Fruit fly (Drosophila melanogaster) whole organism, prepupa: ENCODE measurements around the gene CG44141.
A peak's percentile ranks its signal among the peaks of the same experiment; 100 is the strongest.

Experiments
- CG6808 ChIP-seq: fragments of 200-800 bp; sonication (Bioruptor generic); optimal IDR thresholded peaks from 3 replicates; lab custom pipeline; 2017; ENCODE audit warnings: missing biosample characterization, missing genetic modification characterization, mild to moderate bottlenecking, moderate library complexity, missing genetic modification reagents
- OdsH ChIP-seq: fragments of 200-800 bp; sonication (Bioruptor generic); optimal IDR thresholded peaks from 3 replicates; lab custom pipeline; 2016; ENCODE audit warnings: missing biosample characterization, missing genetic modification characterization
- pdm3 ChIP-seq: fragments of 200-800 bp; sonication (Bioruptor generic); optimal IDR thresholded peaks from 3 replicates; lab custom pipeline; 2016; ENCODE audit warnings: missing biosample characterization, missing genetic modification characterization
- svp ChIP-seq: fragments of 200-800 bp; sonication (Bioruptor generic); peaks from one replicate; lab custom pipeline; 2016; ENCODE audit warnings: missing biosample characterization, missing genetic modification characterization
- vri ChIP-seq: fragments of 200-800 bp; sonication (Bioruptor generic); optimal IDR thresholded peaks from 3 replicates; lab custom pipeline; 2016; ENCODE audit warnings: missing biosample characterization, mild to moderate bottlenecking, missing genetic modification characterization

CG44141 gene

DNA sequence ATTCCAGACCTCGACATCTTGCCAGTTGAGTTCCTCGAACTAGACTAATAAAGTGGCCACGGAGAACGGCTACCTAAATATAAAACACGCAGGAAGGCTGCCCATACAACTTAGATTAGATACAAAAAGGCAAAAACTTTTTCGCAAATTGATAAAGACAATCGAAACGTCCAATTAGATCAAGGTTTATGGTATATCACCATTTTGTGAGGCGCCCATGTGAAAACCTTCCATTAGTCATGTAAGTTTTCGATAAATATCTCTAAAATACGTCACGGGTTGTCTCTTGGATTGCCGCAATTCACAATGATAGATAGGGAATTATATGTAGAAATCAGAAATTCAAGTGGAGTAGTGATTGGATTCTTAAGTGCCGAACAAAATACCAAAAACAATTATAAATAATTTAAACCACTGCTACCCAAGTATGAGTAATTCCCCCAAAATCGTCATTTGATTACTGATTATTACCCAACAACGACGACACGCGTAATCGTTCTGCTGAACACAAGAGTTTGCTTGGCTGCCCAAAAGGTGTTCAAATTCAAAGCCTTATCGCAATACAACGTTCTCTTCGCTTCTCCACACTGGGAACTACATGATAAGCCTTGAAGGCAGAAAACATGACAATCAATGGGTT is 47.5 kb downstream of the CG44141 start, which contains the start of gene CG15255:
Gene CG15255 (minus strand): TSS at position 51 of the 640 bp plus-strand sequence.
- TF ChIP-seq vri (peak; percentile 91), OdsH (GFP tag; lab: Kevin White, UChicago) (no peak)

DNA sequence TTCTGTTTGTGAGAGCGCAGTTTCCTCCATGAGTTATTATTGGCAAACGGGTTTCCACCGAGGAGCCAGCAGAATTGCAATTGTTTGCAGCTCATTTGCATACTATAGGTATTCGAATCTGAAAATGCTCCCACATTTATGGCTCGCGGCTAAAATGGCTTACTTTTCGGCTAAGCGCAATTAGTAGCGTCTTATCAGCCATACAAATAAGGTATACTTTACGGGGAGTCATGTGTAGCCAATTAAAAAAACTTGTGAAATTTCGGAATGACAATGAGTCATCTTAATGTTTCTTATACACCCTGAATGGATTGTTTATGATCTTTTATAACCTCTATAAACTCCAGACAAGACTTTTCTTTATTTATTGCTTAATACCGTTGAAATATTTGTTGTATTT is 50.1 kb downstream of the CG44141 start:
- TF ChIP-seq CG6808 = no peak
- TF ChIP-seq pdm3 (GFP tag; lab: Kevin White, UChicago) = no peak
- TF ChIP-seq svp (GFP tag; lab: Kevin White, UChicago) = peak; percentile 38
- TF ChIP-seq, all 60 proteins: peak for 1
